Worm (Caenorhabditis elegans): ENCODE measurements around the gene sng-1.

The sng-1 gene

DNA sequence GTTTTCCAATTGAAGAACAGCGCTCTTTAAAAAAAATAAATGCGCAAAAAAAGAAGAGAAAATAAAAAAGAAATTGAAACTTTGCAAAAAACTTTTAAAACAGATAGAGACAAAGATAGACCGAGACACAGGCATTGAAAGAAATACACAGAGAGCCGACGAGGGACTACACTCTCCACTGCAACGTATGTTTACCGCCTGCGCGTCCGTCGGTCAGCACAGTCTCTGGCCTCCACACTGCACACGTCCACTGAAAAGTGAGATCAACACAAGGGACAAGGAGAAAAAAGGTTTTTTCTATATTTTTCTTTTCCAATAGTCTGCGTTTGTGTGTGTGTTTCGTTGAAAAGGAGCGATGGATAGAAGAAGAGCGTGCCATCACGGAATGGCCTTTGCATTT lies 21.0 kb upstream of the sng-1 start:
- no peak for TF ChIP-seq him-1 (tag; optimal IDR thresholded peaks at IDR 0.05)
- no peak for TF ChIP-seq W03F9.2 (tag; optimal IDR thresholded peaks at IDR 0.05)
- TF ChIP-seq dao-5 (tag; optimal IDR thresholded peaks at IDR 0.05) = no peak

DNA sequence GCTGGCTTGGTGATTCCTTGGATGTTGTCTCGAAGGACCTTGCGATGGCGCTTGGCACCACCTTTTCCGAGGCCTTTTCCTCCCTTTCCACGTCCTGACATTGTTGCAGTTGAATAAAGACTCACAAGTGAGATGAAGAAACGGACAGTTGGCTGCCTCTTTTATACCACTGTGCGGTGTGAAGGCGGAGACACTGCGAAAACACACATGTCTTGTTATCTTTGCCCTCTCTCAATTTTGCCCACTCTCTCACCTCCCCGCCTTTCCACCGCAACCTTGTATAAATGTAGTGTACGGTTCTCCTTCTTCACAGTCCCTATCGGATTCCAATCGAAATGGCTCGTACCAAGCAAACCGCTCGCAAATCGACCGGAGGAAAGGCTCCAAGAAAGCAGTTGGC lies 17.6 kb upstream of the sng-1 start, which contains the start of the genes his-38 and his-40:
Gene his-38, minus strand, starts transcription at position 101 of the 400 bp plus-strand sequence.
Gene his-40, plus strand, starts transcription at position 336 of the 400 bp plus-strand sequence.
- TF ChIP-seq dao-5 (tag; optimal IDR thresholded peaks at IDR 0.05) (no peak), W03F9.2 (tag; optimal IDR thresholded peaks at IDR 0.05) (no peak), him-1 (tag; optimal IDR thresholded peaks at IDR 0.05) (no peak)

ce11 chrX:7311870-7312269 lies 15.5 kb upstream of the sng-1 start:
- TF ChIP-seq him-1 (tag; optimal IDR thresholded peaks at IDR 0.05) (no peak), W03F9.2 (tag; optimal IDR thresholded peaks at IDR 0.05) (no peak), dao-5 (tag; optimal IDR thresholded peaks at IDR 0.05) (no peak)

DNA sequence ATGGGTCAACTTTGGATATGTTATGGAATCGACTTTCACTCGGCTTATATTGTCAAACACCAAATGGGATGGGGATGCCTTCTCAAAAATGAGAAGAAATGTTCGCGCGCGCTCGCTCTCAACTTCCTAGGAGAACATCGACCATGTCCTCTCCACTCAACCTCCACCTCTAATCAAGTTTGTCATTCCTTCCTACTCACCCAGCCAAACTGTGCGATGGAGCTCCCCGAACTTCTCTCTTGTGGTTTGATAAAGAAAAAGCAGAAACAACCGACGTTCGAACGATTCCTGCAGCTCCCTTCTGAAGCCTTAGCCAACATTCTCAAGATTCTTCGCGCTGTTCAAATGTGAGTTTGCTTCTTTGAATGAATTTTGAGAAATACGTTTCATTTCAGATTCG lies 14.2 kb upstream of the sng-1 start:
- TF ChIP-seq dao-5 (tag; optimal IDR thresholded peaks at IDR 0.05) (no peak), W03F9.2 (tag; optimal IDR thresholded peaks at IDR 0.05) (no peak), him-1 (tag; optimal IDR thresholded peaks at IDR 0.05) (no peak)

DNA sequence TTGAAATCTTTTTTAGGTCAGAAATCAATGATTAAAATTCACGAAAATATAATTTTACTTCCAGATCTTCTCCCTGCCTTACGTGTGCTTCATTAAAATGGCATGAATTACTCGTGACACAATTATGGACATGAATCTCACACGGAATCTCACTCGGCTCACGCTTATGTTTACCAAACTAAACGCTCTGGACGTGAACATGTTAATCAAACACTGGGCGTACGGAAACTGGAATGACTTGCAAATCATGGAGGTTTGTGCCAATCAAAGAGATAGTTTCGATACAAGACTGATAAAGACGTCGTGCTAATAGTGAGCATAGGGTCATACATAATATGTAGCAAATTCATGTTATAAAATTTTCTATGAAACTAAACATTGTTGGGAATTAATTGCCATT lies 12.8 kb upstream of the sng-1 start:
- no peak for TF ChIP-seq him-1 (tag; optimal IDR thresholded peaks at IDR 0.05)
- TF ChIP-seq W03F9.2 (tag; optimal IDR thresholded peaks at IDR 0.05) = no peak
- no peak for TF ChIP-seq dao-5 (tag; optimal IDR thresholded peaks at IDR 0.05)

DNA sequence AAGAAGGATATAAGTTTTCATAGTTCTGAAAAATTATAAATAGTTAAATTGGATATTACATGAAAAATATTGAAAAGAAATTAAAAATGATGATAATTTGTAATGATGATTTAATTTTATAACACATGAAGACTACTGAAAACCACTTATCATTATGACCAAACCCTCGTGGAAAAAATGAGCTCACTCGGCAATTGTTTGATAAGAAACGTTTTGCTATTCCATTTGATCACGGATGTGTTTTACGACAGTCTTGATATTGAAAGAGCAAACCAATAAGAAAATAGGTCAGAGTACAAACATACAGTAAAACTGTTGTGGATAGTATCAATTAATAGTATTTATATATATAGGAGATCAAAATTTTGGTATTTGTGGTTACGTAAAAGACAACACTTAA lies 12.1 kb upstream of the sng-1 start, which contains the start of gene spp-3:
Gene spp-3, minus strand, starts transcription at position 25 of the 400 bp plus-strand sequence.
- TF ChIP-seq him-1 (tag; optimal IDR thresholded peaks at IDR 0.05) (no peak), dao-5 (tag; optimal IDR thresholded peaks at IDR 0.05) (no peak), W03F9.2 (tag; optimal IDR thresholded peaks at IDR 0.05) (no peak)

DNA sequence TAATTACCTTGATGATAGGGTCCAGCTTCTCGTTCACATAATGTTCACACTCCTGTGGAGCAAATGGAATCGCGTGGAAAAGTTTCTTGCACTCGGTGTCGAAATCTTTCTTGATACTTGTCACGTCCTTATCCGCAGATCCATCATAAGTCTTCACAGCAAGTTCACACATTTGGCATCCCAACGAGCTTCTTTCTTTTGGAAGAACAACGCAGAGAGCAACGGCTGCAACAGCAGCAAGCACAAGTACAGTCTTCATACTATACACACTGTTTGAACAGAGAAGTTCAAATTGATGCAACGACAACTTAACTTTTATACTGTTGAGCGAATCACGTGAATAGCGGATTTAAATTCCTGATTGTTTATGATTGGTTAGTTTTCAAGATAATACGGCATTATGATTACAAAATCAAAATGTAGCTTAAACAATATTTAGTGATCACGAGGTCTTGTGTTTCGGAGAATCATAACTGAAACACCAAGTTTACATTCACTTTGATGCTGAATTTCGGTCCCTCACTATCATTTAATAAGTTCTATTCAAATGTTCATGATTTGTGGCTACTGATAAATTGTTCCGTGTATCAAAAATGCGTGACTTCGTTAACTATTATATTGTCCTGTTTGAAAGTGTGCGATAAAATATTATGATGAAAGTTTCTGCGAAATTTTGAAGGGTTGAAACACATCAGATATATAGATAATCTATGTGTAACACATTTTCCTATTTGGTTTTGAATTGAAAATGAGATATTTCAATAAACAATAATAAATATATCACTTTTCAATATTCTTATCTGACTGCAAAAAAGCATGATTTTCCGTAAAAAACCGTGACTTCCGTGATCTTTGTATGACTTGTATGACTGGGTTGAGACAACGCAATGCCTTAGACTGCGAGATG lies 10.7 kb upstream of the sng-1 start, which contains the start of the genes spp-2 and spp-6:
Gene spp-2, minus strand, starts transcription at position 334 of the 907 bp plus-strand sequence.
Gene spp-6, plus strand, starts transcription at position 857 of the 907 bp plus-strand sequence.
- no peak for TF ChIP-seq W03F9.2 (tag; optimal IDR thresholded peaks at IDR 0.05)

- TF ChIP-seq him-1 (tag; optimal IDR thresholded peaks at IDR 0.05) = no peak
- no peak for TF ChIP-seq dao-5 (tag; optimal IDR thresholded peaks at IDR 0.05)
- TF ChIP-seq W03F9.2 (tag; optimal IDR thresholded peaks at IDR 0.05) = no peak
Observed at ce11 chrX:7318639-7319038, 8.8 kb upstream of the sng-1 start, which contains the start of gene spp-4. TSS of gene spp-4 (minus strand) at chrX:7318756.

DNA sequence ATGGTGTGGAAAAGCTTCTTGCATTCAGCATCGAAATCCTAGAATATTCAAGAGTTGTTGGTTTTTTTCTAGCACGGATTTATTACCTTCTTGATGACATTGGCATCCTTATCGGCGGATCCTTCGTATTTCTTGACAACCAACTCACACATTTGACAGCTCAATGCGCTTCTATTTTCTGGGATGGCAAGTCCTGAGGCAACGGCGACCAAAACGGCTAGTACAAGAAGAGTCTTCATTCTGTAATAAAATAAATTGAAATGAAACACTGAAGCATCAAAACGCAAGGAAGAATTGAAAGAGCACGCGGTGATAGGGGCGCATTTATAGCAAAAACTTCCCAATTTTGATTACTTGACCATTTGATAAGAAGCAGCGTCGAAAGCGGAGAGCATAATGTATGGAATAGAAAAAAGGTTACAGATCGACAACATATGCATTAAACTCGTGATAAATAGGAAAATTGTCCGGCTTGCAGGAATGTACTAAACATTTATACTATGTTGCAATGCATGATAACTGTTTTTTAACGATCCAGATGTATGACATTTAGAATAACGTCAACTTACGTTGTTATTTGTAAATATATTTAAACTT lies 7.2 kb upstream of the sng-1 start, which contains the start of gene spp-5:
Gene spp-5, minus strand, starts transcription at position 240 of the 597 bp plus-strand sequence.
- no peak for TF ChIP-seq him-1 (tag; optimal IDR thresholded peaks at IDR 0.05)
- TF ChIP-seq W03F9.2 (tag; optimal IDR thresholded peaks at IDR 0.05) = peak; percentile 18

DNA sequence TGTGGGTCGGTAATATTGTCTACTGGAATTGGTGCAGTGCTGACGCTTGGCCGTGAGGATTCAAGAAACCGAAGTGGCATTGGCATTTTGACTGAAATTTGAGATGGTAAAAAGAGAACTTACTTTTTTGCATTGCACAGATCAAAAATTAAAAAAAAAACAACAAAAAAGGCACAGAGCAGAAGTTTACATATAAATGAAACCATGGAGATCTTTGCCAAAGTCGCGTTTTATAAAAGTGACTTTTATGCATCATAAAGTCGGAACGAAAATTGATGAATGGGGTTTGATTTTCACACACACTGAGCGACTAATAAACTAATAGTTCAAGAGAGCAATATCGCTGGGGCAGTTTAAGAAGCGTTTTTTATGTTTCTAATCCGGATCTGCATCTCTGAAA lies 5.1 kb upstream of the sng-1 start, which contains the start of gene T08A9.13:
Gene T08A9.13, minus strand, starts transcription at position 101 of the 400 bp plus-strand sequence.
- TF ChIP-seq W03F9.2 (tag; optimal IDR thresholded peaks at IDR 0.05) (no peak), him-1 (tag; optimal IDR thresholded peaks at IDR 0.05) (no peak), dao-5 (tag; optimal IDR thresholded peaks at IDR 0.05) (no peak)

DNA sequence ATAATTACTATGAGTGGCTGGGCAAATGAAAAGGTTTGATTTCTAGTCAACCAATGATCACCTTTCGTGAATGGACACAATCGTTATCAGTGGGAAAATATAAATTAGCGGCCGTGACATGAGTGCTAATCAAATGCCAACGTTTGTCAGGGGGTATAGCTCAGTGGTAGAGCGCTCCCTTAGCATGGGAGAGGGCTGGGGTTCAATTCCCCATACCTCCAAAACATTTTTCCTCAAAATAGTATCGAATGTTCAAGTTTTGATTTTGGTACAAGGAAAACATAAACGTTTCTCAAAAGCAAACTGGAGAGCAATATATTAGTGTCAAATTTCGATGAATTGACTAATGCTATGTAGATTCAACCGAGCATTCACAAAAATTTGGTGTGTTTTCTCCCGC lies 3.8 kb upstream of the sng-1 start:
- no peak for TF ChIP-seq him-1 (tag; optimal IDR thresholded peaks at IDR 0.05)
- peak; percentile 48 for TF ChIP-seq dao-5 (tag; optimal IDR thresholded peaks at IDR 0.05)
- no peak for TF ChIP-seq W03F9.2 (tag; optimal IDR thresholded peaks at IDR 0.05)

- TF ChIP-seq dao-5 (tag; optimal IDR thresholded peaks at IDR 0.05) (no peak), W03F9.2 (tag; optimal IDR thresholded peaks at IDR 0.05) (no peak), him-1 (tag; optimal IDR thresholded peaks at IDR 0.05) (no peak)
Observed at ce11 chrX:7328065-7328564, 714 bp downstream of the sng-1 start.

DNA sequence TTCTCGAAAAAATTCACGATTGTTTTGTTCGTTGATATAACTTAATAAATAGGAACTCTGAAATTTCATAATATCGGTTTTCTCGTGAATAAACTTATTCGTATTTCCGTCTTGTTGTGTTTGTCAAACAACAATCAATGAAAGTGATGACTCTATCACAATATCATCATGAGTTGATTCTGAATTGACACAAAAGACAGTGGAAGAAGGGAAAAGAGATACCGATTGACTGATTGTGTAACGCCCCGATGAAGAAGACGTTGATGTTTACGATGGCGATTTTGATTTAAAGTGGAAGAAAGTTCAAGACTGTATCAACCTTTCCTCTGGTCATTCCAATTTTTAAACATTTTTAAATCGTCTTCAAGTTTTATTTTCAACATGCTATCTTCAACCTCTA lies 2.2 kb downstream of the sng-1 start, which contains the start of gene ttr-59:
Gene ttr-59, plus strand, starts transcription at position 218 of the 400 bp plus-strand sequence.
- TF ChIP-seq dao-5 (tag; optimal IDR thresholded peaks at IDR 0.05) (no peak), W03F9.2 (tag; optimal IDR thresholded peaks at IDR 0.05) (no peak), him-1 (tag; optimal IDR thresholded peaks at IDR 0.05) (no peak)
